Worm (Caenorhabditis elegans): ENCODE measurements around the gene srbc-43.

DNA sequence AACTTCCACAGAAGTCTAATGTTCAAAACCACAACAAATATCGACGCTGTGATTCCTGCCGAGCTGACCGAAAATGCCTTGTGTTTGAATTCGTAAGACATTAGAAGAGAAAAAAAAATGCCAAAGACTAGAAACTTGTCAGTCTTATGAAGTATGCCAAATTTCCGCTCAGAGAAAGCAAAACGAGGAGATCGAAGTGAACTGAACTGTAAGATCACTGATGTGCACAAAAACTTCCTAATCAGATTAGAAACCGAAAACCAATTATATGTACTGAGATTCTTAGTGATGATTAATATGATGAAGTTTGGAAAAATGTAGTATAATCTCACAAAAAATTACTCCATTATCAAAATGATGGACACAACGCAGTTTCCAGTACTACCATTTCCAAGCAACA is 1.9 kb downstream of the srbc-43 start, which contains the start of gene srbc-44:
- TF ChIP-seq ama-1 (optimal IDR thresholded peaks at IDR 0.05) (no peak), sea-1 (GFP tag; conservative IDR thresholded peaks at IDR 0.05) (no peak), B0310.2 (tag; optimal IDR thresholded peaks at IDR 0.05) (no peak), pes-1 (GFP tag; IDR thresholded peaks at IDR 0.05) (no peak), aly-1 (tag; optimal IDR thresholded peaks at IDR 0.05) (no peak), tra-4 (tag; optimal IDR thresholded peaks at IDR 0.05) (no peak), hmbx-1 (tag; optimal IDR thresholded peaks at IDR 0.05) (no peak), ceh-13 (GFP tag; optimal IDR thresholded peaks at IDR 0.05) (no peak), flt-1 (GFP tag; IDR thresholded peaks at IDR 0.05) (no peak), tbx-37 (GFP tag; conservative IDR thresholded peaks at IDR 0.05) (no peak), F13C5.2 (tag; optimal IDR thresholded peaks at IDR 0.05) (no peak), ets-7 (tag; optimal IDR thresholded peaks at IDR 0.05) (no peak)
